Worm (Caenorhabditis elegans): Measurements from ENCODE around the gene Y43F8B.28.
A peak's percentile ranks its signal among the peaks of the same experiment; 100 is the strongest.

Gene Y43F8B.28

DNA sequence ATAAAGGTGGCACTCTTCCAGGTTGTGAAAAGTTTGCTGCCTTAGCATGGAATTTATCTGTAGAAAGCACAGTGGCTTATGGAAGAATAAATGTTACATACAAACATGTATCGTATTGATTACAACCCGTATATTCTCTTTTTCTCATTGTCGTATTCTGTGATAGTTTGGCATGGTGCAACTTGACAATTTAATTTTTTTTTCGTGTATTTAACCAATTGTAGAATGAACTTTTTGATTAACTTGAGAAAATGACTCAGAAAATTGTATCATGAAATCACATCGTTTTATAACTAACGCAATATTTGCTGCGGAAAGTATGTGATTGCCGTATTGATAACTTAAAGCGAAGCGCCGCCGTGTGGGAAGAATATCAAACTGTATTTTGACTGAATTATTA is 28.0 kb upstream of the Y43F8B.28 start, which contains the start of gene Y43F8B.24:
Gene Y43F8B.24, plus strand, starts transcription at position 301 of the 400 bp plus-strand sequence.
- TF ChIP-seq fos-1 (tag; optimal IDR thresholded peaks at IDR 0.05) = peak; percentile 21
- TF ChIP-seq dmd-4 (tag; optimal IDR thresholded peaks at IDR 0.05) = no peak

DNA sequence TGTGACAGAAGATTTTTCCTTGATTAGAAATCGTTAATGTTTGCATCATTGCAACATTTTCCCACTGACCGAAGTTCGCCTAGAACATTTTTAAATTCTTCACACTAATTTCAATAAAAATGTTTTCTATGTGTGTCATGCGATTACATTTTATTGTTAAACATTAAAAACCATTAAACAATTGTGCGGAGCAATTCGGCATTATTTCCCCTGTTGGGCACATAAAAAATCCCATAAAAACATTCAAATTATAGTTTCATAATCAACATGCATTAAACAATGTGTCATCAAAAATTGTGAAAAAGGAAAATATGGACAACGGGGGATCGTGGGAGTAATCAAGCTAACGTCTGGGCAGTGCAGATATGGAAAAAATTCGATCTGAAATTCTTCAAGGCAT is 25.6 kb upstream of the Y43F8B.28 start:
- TF ChIP-seq fos-1 (tag; optimal IDR thresholded peaks at IDR 0.05) = peak; percentile 18

DNA sequence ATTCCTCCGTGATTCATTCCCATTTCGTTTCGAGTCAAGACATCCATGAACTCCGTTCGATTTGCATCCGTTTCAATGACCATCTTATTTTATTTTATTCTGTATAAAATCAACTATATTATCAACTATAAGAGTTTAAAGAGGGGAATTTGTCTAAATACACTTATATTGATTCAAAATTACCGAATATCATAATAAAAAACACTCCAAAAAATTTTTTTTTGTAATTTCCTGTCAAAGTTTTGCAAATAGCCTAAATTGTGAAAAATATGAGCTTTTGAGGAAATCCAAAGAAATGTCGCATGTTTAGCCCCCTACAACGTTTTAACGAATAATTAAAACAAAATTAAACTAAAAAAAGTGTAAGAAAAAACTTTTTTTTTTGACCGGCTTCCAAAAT is 23.1 kb upstream of the Y43F8B.28 start, which contains the start of gene Y43F8B.15:
Gene Y43F8B.15, minus strand, starts transcription at position 101 of the 400 bp plus-strand sequence.
- TF ChIP-seq lin-13 (GFP tag; optimal IDR thresholded peaks at IDR 0.05) (no peak), nhr-21 (tag; optimal IDR thresholded peaks at IDR 0.05) (no peak), mab-5 (tag; optimal IDR thresholded peaks at IDR 0.05) (no peak), snpc-4 (tag; optimal IDR thresholded peaks at IDR 0.05) (no peak), nhr-25 (tag; optimal IDR thresholded peaks at IDR 0.05) (no peak), sma-9 (GFP tag; optimal IDR thresholded peaks at IDR 0.05) (no peak), sma-9 (tag; optimal IDR thresholded peaks at IDR 0.05) (no peak), Y55F3AM.14 (GFP tag; optimal IDR thresholded peaks at IDR 0.05) (no peak)

DNA sequence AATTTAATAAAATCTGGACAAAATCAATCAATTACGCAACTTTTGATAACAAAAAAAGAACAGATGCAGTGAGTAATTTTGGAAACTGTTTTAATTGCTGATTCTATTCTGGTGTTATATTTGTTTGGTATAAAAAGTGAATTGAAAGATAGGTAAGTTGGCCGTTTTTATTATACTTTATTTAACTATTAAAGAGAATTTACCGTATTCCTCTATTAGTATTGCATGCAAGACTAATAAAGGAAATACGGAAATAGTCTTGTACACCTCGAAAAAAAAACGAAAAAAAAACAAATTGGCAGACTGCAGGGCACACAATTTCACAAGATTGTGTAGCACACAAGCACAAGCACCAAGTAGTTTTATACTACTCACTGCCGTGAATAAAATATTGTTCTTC is 22.5 kb upstream of the Y43F8B.28 start, which contains the start of gene Y43F8B.25:
Gene Y43F8B.25, plus strand, starts transcription at position 301 of the 400 bp plus-strand sequence.
- TF ChIP-seq ztf-4 (tag; optimal IDR thresholded peaks at IDR 0.05) = no peak
- TF ChIP-seq ZK546.5 (tag; optimal IDR thresholded peaks at IDR 0.05) = no peak
- TF ChIP-seq nhr-6 (tag; optimal IDR thresholded peaks at IDR 0.05) = no peak
- no peak for TF ChIP-seq elt-1 (tag; optimal IDR thresholded peaks at IDR 0.05)
- TF ChIP-seq gmeb-1 (tag; optimal IDR thresholded peaks at IDR 0.05) = no peak
- no peak for TF ChIP-seq snpc-4 (tag; optimal IDR thresholded peaks at IDR 0.05)
- no peak for TF ChIP-seq C34F6.9 (tag; optimal IDR thresholded peaks at IDR 0.05)

DNA sequence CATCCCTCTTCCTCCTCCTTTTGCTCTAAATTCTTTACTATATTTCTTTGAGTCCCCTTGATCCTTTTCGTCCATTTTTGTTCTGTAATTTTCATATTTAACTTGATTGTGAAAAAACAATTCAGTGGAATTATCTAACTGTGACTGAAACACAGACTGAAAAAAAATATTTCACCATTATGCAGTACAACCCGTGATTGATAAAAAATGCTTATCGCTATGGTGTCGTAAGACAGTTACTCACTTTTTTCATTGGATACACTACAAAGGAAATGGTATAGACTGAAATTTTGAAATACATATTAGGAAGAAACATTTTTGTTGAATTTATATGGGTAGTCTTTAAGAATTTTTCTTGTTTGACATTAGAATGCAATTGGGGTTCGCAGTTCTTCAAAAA is 17.5 kb upstream of the Y43F8B.28 start, which contains the start of gene Y43F8B.23:
Gene Y43F8B.23, minus strand, starts transcription at position 75 of the 400 bp plus-strand sequence.
- TF ChIP-seq ZK546.5 (tag; optimal IDR thresholded peaks at IDR 0.05) (no peak), crh-2 (tag; optimal IDR thresholded peaks at IDR 0.05) (peak; percentile 14), aly-2 (tag; optimal IDR thresholded peaks at IDR 0.05) (no peak), fos-1 (tag; optimal IDR thresholded peaks at IDR 0.05) (peak; percentile 92), gmeb-1 (tag; optimal IDR thresholded peaks at IDR 0.05) (peak; percentile 2)

DNA sequence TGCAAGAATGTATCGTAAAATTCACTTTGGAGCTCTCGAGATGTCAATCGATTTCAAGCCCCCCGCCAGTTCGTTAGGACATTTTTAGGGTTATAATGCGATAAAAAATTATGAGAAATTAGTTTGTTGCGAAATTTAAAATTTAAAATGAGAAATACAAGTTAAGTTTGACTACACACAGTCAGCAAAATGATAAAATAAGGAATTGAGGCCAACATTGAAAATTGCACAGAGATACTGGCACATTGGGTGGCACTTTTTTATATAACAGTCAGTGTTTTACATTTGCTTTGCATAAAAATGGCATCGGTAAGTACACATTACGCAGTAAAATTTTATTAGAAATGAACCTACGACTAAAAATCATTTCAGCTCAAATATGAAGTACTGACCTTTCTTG is 17.0 kb upstream of the Y43F8B.28 start, which contains the start of gene Y43F8B.12:
Gene Y43F8B.12, plus strand, starts transcription at position 301 of the 400 bp plus-strand sequence.
- TF ChIP-seq ztf-1 (GFP tag; conservative IDR thresholded peaks at IDR 0.05) (no peak), nhr-6 (tag; optimal IDR thresholded peaks at IDR 0.05) (no peak), mab-5 (tag; optimal IDR thresholded peaks at IDR 0.05) (no peak)

DNA sequence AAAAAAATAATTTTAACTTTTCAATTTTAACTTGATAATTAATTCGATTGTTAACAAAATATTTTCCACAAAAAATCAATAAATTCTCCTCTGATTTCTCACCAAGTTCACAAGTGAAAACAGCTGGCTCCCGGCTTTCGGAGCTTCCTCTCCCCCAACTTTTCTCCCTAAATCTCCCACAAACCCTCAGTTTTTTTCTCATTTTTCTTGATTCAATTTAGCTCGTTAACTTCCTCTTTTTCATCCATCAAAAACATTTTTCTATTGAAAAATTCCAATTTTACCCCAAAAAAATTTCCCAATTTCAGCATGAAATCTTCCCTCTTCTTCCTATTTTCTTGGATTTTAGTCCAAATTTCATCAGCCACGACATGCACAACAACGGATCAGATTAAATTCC is 14.7 kb upstream of the Y43F8B.28 start, which contains the start of gene Y43F8B.11:
Gene Y43F8B.11, plus strand, starts transcription at position 301 of the 400 bp plus-strand sequence.
- TF ChIP-seq ceh-16 (tag; optimal IDR thresholded peaks at IDR 0.05) = no peak
- no peak for TF ChIP-seq nhr-21 (tag; optimal IDR thresholded peaks at IDR 0.05)
- no peak for TF ChIP-seq mbf-1 (tag; optimal IDR thresholded peaks at IDR 0.05)
- no peak for TF ChIP-seq Y55F3AM.14 (GFP tag; optimal IDR thresholded peaks at IDR 0.05)
- TF ChIP-seq ceh-82 (tag; optimal IDR thresholded peaks at IDR 0.05) = no peak
- no peak for TF ChIP-seq nhr-25 (tag; optimal IDR thresholded peaks at IDR 0.05)
- no peak for TF ChIP-seq elt-3 (tag; optimal IDR thresholded peaks at IDR 0.05)
- no peak for TF ChIP-seq lin-13 (GFP tag; optimal IDR thresholded peaks at IDR 0.05)
- TF ChIP-seq unc-39 (tag; optimal IDR thresholded peaks at IDR 0.05) = no peak
- TF ChIP-seq peb-1 (tag; optimal IDR thresholded peaks at IDR 0.05) = no peak
- no peak for TF ChIP-seq lsy-2 (tag; optimal IDR thresholded peaks at IDR 0.05)
- no peak for TF ChIP-seq R02D3.7 (tag; optimal IDR thresholded peaks at IDR 0.05)
- TF ChIP-seq alr-1 (tag; optimal IDR thresholded peaks at IDR 0.05) = no peak
- no peak for TF ChIP-seq sma-9 (GFP tag; optimal IDR thresholded peaks at IDR 0.05)
- no peak for TF ChIP-seq sma-9 (tag; optimal IDR thresholded peaks at IDR 0.05)
- no peak for TF ChIP-seq nhr-129 (tag; optimal IDR thresholded peaks at IDR 0.05)
- TF ChIP-seq lin-11 (tag; optimal IDR thresholded peaks at IDR 0.05) = no peak
- TF ChIP-seq ztf-4 (tag; optimal IDR thresholded peaks at IDR 0.05) = no peak
